Worm (Caenorhabditis elegans): ENCODE data around the gene pezo-1.

The pezo-1 gene

DNA sequence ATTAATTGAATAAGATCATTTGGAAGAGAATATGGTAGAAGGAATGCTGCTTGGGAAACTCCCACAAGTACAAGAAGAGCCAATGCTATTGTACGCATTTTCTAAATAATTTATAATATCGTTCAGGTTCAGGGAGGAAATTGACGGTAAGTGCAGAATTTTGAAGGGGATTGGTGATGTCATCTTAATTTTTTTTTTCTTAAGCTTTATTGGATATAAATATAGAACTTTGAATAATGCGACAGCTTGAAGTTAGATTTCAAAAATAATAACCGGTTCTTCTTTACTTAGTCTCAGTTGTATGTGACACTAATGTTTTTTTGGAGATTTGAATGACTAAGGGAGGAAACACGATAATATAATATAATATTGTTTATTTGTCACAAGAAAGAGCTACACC lies 35.6 kb downstream of the pezo-1 start, which contains the start of gene nspg-7.1:
Gene nspg-7.1 (minus strand): TSS at position 101 of the 400 bp plus-strand sequence.
- no peak for TF ChIP-seq F57C9.4 (tag; optimal IDR thresholded peaks at IDR 0.05)
- no peak for TF ChIP-seq snpc-3.4 (tag; optimal IDR thresholded peaks at IDR 0.05)
- TF ChIP-seq tlf-1 (GFP tag; optimal IDR thresholded peaks at IDR 0.05) = no peak
- no peak for TF ChIP-seq tbp1 (GFP tag; optimal IDR thresholded peaks at IDR 0.05)
- TF ChIP-seq ztf-6 (GFP tag; IDR thresholded peaks at IDR 0.05) = no peak
- TF ChIP-seq nhr-80 (tag; optimal IDR thresholded peaks at IDR 0.05) = no peak
- TF ChIP-seq gei-17 (GFP tag; optimal IDR thresholded peaks at IDR 0.05) = no peak

DNA sequence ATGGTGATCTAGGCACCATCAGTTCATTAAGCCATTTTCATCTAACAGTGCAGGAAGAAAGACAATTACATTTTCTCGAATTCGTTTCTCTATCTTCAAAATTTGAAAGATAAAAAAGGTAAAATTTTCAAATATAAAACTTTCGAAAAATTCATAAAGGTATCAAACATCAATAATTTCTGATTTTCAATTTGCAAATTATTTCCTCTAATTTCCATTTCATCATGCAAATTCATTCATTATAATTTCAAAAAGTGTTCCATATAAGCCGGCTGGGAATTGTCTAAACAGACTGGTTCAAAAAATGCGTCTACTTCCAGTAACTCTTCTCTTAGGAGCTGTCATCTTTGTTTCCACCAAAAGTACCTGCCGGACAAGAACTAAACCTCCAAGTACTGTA lies 38.6 kb downstream of the pezo-1 start, which contains the start of gene clec-183:
Gene clec-183 (plus strand): TSS at position 301 of the 400 bp plus-strand sequence.
- TF ChIP-seq D2030.7 (GFP tag; IDR thresholded peaks at IDR 0.05) (no peak), ztf-22 (GFP tag; optimal IDR thresholded peaks at IDR 0.05) (no peak), aptf-3 (GFP tag; IDR thresholded peaks at IDR 0.05) (no peak), ceh-100 (GFP tag; IDR thresholded peaks at IDR 0.05) (no peak), B0035.1 (tag; optimal IDR thresholded peaks at IDR 0.05) (no peak), dpff-1 (tag; optimal IDR thresholded peaks at IDR 0.05) (no peak), mel-28 (tag; optimal IDR thresholded peaks at IDR 0.05; ENCODE audit: borderline replicate concordance) (no peak), nfyb-1 (GFP tag; IDR thresholded peaks at IDR 0.05) (no peak), madf-10 (tag; optimal IDR thresholded peaks at IDR 0.05) (no peak)

DNA sequence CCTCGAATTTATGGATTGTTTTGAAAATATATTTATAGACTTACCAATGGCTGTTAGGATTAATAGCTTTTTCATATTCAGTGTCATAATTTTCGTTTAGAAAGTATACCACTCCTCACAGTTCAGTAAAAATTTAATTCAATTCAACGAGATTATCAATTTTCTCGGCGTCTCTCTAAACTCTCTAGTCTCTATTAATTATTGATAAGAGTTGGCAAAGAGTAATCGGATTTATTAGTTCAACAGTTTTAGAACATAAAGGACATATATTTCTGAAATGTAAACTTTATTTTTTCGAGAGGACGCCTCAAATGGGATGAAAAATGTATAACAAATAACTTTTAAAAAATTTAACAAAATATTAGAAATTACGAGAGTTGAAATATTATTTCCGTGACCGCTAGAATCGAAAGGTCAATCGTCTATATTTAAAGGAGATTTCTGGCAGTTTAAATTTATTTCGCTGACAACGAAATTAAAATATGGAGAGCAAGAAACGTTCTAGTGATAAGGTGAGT lies 42.3 kb downstream of the pezo-1 start, which contains the start of the genes nspg-11 and F49C12.15:
Gene nspg-11 (minus strand): TSS at position 101 of the 518 bp plus-strand sequence.
Gene F49C12.15 (plus strand): TSS at position 468 of the 518 bp plus-strand sequence.
- no peak for TF ChIP-seq B0035.1 (tag; optimal IDR thresholded peaks at IDR 0.05)
- TF ChIP-seq Y53G8AR.9 (GFP tag; conservative IDR thresholded peaks at IDR 0.05) = no peak
- TF ChIP-seq cebp-2 (GFP tag; IDR thresholded peaks at IDR 0.05) = no peak
- TF ChIP-seq lin-40 (tag; optimal IDR thresholded peaks at IDR 0.05) = no peak
- no peak for TF ChIP-seq tbp1 (GFP tag; optimal IDR thresholded peaks at IDR 0.05)
- no peak for TF ChIP-seq mcd-1 (GFP tag; IDR thresholded peaks at IDR 0.05)
- TF ChIP-seq F10E7.11 (tag; optimal IDR thresholded peaks at IDR 0.05) = no peak
- TF ChIP-seq ets-4 (GFP tag; optimal IDR thresholded peaks at IDR 0.05) = no peak
- no peak for TF ChIP-seq egl-18 (GFP tag; IDR thresholded peaks at IDR 0.05)
- TF ChIP-seq F22D6.2 (tag; optimal IDR thresholded peaks at IDR 0.05) = no peak
- no peak for TF ChIP-seq ccch-3 (GFP tag; optimal IDR thresholded peaks at IDR 0.05)
- no peak for TF ChIP-seq rpc-1 (optimal IDR thresholded peaks at IDR 0.05)
- no peak for TF ChIP-seq rpc-1 (tag; optimal IDR thresholded peaks at IDR 0.05)
- no peak for TF ChIP-seq C17E4.6 (GFP tag; IDR thresholded peaks at IDR 0.05)
- TF ChIP-seq snpc-1.1 (tag; optimal IDR thresholded peaks at IDR 0.05; ENCODE audit: insufficient read depth) = no peak
- TF ChIP-seq hsf-1 (GFP tag; IDR thresholded peaks at IDR 0.05) = no peak

DNA sequence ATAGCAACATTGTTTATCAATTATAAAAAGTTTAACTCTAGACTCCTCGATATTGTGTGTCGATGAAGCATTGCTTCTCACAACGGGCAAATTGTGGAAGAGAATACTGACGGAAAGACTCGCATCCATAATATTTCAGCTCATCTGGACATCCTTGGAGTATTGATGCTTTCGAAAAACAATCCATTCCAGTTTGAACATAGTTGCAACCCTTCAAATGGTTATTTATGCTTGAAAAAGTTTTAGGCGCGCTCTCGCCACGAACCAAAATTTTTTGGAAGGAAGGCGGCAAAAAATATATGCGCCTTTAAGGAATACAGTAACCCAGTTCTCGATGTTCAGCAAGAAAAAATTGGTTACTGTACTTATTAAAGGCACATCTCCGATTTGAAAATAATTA lies 43.8 kb downstream of the pezo-1 start:
- TF ChIP-seq madf-3 (GFP tag; IDR thresholded peaks at IDR 0.05) (0 out of 2 replicates have a peak, but pooled peaks have one; percentile 9), ZK185.1 (tag; optimal IDR thresholded peaks at IDR 0.05; ENCODE audit: poor library complexity, severe bottlenecking) (no peak), hmg-1.2 (GFP tag; IDR thresholded peaks at IDR 0.05) (peak; percentile 29; the same call in 1 of the 2 replicates), snpc-4 (GFP tag; optimal IDR thresholded peaks at IDR 0.05) (no peak), snpc-4 (tag; optimal IDR thresholded peaks at IDR 0.05) (peak in 1 of 4 experiments; percentile 2), rec-8 (tag; optimal IDR thresholded peaks at IDR 0.05) (no peak), Y95B8A.8 (GFP tag; IDR thresholded peaks at IDR 0.05) (no peak), K12H6.12 (tag; optimal IDR thresholded peaks at IDR 0.05) (no peak), madf-10 (tag; optimal IDR thresholded peaks at IDR 0.05) (no peak), pbrm-1 (GFP tag; IDR thresholded peaks at IDR 0.05) (no peak), dpl-1 (GFP tag; optimal IDR thresholded peaks at IDR 0.05) (no peak), C17E4.6 (GFP tag; IDR thresholded peaks at IDR 0.05) (peak; percentile 32; the same call in 1 of the 2 replicates), lir-1 (GFP tag; conservative IDR thresholded peaks at IDR 0.05) (no peak), repo-1 (tag; optimal IDR thresholded peaks at IDR 0.05) (peak; percentile 32), F10E7.11 (tag; optimal IDR thresholded peaks at IDR 0.05) (no peak), ztf-22 (GFP tag; optimal IDR thresholded peaks at IDR 0.05) (no peak), nfyb-1 (GFP tag; IDR thresholded peaks at IDR 0.05) (0 out of 2 replicates have a peak, but pooled peaks have one; percentile 41), Y53G8AR.9 (GFP tag; conservative IDR thresholded peaks at IDR 0.05) (0 out of 2 replicates have a peak, but pooled peaks have one; percentile 6), dox-1 (GFP tag; IDR thresholded peaks at IDR 0.05) (peak; percentile 37; the same call in 1 of the 2 replicates), mel-28 (tag; optimal IDR thresholded peaks at IDR 0.05; ENCODE audit: borderline replicate concordance) (no peak)
